Worm (Caenorhabditis elegans) whole organism, L1 larva: Measurements from ENCODE around the gene emb-1.

Experiments used
- nhr-12 ChIP-seq: sonication (generic microtip); optimal IDR thresholded peaks from 2 replicates; lab custom pipeline; 2017; ENCODE audit warnings: missing biosample characterization, missing genetic modification characterization
- nhr-77 ChIP-seq: fragments of 150-350 bp; optimal IDR thresholded peaks from 2 replicates; lab custom pipeline; 2014; ENCODE audit warnings: missing biosample characterization, missing genetic modification characterization

- no peak for TF ChIP-seq nhr-12 (tag; lab: Kevin White, UChicago)
- TF ChIP-seq nhr-77, result no peak
Observed at ce11 chrIII:5125759-5126158, 47.5 kb upstream of the emb-1 start.
